Worm (Caenorhabditis elegans) whole organism, early embryonic: ENCODE measurements around the gene nhr-61.

Experiments used
- F13C5.2 ChIP-seq: sonication (generic microtip); optimal IDR thresholded peaks from 2 replicates; lab custom pipeline; 2017; ENCODE audit warnings: mild to moderate bottlenecking, missing genetic modification characterization, inconsistent platforms, missing compliant biosample characterization
- ama-1 ChIP-seq: fragments of 150-350 bp; optimal IDR thresholded peaks from 2 replicates; lab custom pipeline; 2014
- ceh-13 ChIP-seq: fragments of 200-800 bp; sonication (Bioruptor generic); optimal IDR thresholded peaks from 2 replicates; lab custom pipeline; 2018; ENCODE audit warnings: mild to moderate bottlenecking, missing genetic modification characterization, missing compliant biosample characterization
- ets-7 ChIP-seq: sonication (generic microtip); optimal IDR thresholded peaks from 2 replicates; lab custom pipeline; 2016; ENCODE audit warnings: missing genotype, missing genetic modification characterization, missing compliant biosample characterization
- scrt-1 ChIP-seq: fragments of 200-800 bp; sonication (Bioruptor generic); IDR thresholded peaks from 2 replicates; pipeline ENCODE4 v1.3.6; 2022; ENCODE audit warnings: missing genetic modification characterization, missing compliant biosample characterization
- tbx-11 ChIP-seq: fragments of 200-800 bp; sonication (Bioruptor generic); IDR thresholded peaks from 2 replicates; pipeline ENCODE4 v1.3.6; 2022; ENCODE audit warnings: missing genetic modification characterization, missing compliant biosample characterization
- tra-4 ChIP-seq: sonication (generic microtip); optimal IDR thresholded peaks from 2 replicates; lab custom pipeline; 2017; ENCODE audit warnings: missing genetic modification characterization, missing compliant biosample characterization

ce11 chrII:14798047-14798522 is 20.3 kb downstream of the nhr-61 start, which contains the start of gene tbc-20:
- TF ChIP-seq F13C5.2 (tag; lab: Kevin White, UChicago) = no peak
- TF ChIP-seq scrt-1 (GFP tag; lab: Robert Waterston, UW) = no peak
- no peak for TF ChIP-seq ama-1 (lab: Kevin White, UChicago)
- TF ChIP-seq ceh-13 (GFP tag; lab: Kevin White, UChicago) = no peak
- TF ChIP-seq tra-4 (tag; lab: Kevin White, UChicago) = no peak
- no peak for TF ChIP-seq ets-7 (tag; lab: Kevin White, UChicago)
- no peak for TF ChIP-seq tbx-11 (GFP tag; lab: Robert Waterston, UW)
